Fruit fly (Drosophila melanogaster) whole organism, embryonic: ENCODE results near the gene CG6766.

ENCODE experiments used
- Atf3 ChIP-seq: fragments of 200-800 bp; sonication (Bioruptor generic); optimal IDR thresholded peaks from 3 replicates; lab custom pipeline; 2016; ENCODE audit warnings: missing biosample characterization, missing genetic modification characterization
- Awh ChIP-seq: fragments of 200-800 bp; sonication (Bioruptor generic); IDR thresholded peaks from 2 replicates; pipeline ENCODE4, ENCODE4 v1.3.6; 2022; ENCODE audit warnings: missing biosample characterization, missing genetic modification characterization
- BEAF-32 ChIP-seq: fragments of 200-800 bp; sonication (Bioruptor generic); optimal IDR thresholded peaks from 3 replicates; lab custom pipeline; 2017; ENCODE audit warnings: missing biosample characterization, missing genetic modification characterization, mild to moderate bottlenecking, moderate library complexity, missing genetic modification reagents
- CG10366 ChIP-seq: fragments of 200-800 bp; sonication (Bioruptor generic); IDR thresholded peaks from 2 replicates; pipeline ENCODE4 v1.3.6; 2022; ENCODE audit warnings: missing biosample characterization, missing genetic modification characterization
- CG10565 ChIP-seq: fragments of 200-800 bp; sonication (Bioruptor generic); optimal IDR thresholded peaks from 3 replicates; lab custom pipeline; 2016; ENCODE audit warnings: missing biosample characterization, mild to moderate bottlenecking, missing genetic modification characterization
- CG11696 ChIP-seq: fragments of 200-800 bp; sonication (Bioruptor generic); IDR thresholded peaks from 2 replicates; pipeline ENCODE4 v1.3.6; 2022; ENCODE audit warnings: missing biosample characterization, missing genetic modification characterization
- CG13123 ChIP-seq: fragments of 200-800 bp; sonication (Bioruptor generic); optimal IDR thresholded peaks from 2 replicates; lab custom pipeline; 2016; ENCODE audit warnings: missing biosample characterization, missing genetic modification characterization
- CG13424 ChIP-seq: fragments of 200-800 bp; sonication (Bioruptor generic); optimal IDR thresholded peaks from 2 replicates; lab custom pipeline; 2019; ENCODE audit warnings: missing biosample characterization, mild to moderate bottlenecking, missing genetic modification characterization, moderate library complexity
- CG14050 ChIP-seq: fragments of 200-800 bp; sonication (Bioruptor generic); IDR thresholded peaks from 3 replicates; pipeline ENCODE4 v1.3.6; 2022; ENCODE audit warnings: missing biosample characterization, missing genetic modification characterization
- CG15601 ChIP-seq: fragments of 200-800 bp; sonication (Bioruptor generic); optimal IDR thresholded peaks from 3 replicates; lab custom pipeline; 2019; ENCODE audit warnings: missing biosample characterization, mild to moderate bottlenecking, missing genetic modification characterization, moderate library complexity
- CG17186 ChIP-seq: fragments of 200-800 bp; sonication (Bioruptor generic); optimal IDR thresholded peaks from 3 replicates; lab custom pipeline; 2017; ENCODE audit warnings: missing biosample characterization, missing genetic modification reagents, missing genetic modification characterization
- CG18599 ChIP-seq: fragments of 200-800 bp; sonication (Bioruptor generic); optimal IDR thresholded peaks from 3 replicates; lab custom pipeline; 2017; ENCODE audit warnings: missing biosample characterization, missing genetic modification characterization, mild to moderate bottlenecking, moderate library complexity, missing genetic modification reagents
- CG2129 ChIP-seq: fragments of 200-800 bp; sonication (Bioruptor generic); IDR thresholded peaks from 2 replicates; pipeline ENCODE4 v1.3.6; 2022; ENCODE audit warnings: missing biosample characterization, missing genetic modification characterization; ENCODE audit not compliant: partially characterized antibody
- CG2199 ChIP-seq: fragments of 200-800 bp; sonication (Bioruptor generic); IDR thresholded peaks from 3 replicates; pipeline ENCODE4 v1.3.6; 2022; ENCODE audit warnings: missing biosample characterization, missing genetic modification characterization
- CG2202 ChIP-seq: fragments of 200-800 bp; sonication (Bioruptor generic); optimal IDR thresholded peaks from 2 replicates; lab custom pipeline; 2018; ENCODE audit warnings: missing biosample characterization, mild to moderate bottlenecking, missing genetic modification characterization
- CG2889 ChIP-seq: fragments of 200-800 bp; sonication (Bioruptor generic); IDR thresholded peaks from 3 replicates; pipeline ENCODE4 v1.3.6; 2022; ENCODE audit warnings: missing biosample characterization, missing genetic modification characterization
- CG30431 ChIP-seq: fragments of 200-800 bp; sonication (Bioruptor generic); optimal IDR thresholded peaks from 2 replicates; lab custom pipeline; 2017; ENCODE audit warnings: missing biosample characterization, missing genetic modification characterization
- CG3163 ChIP-seq: fragments of 200-800 bp; sonication (Bioruptor generic); optimal IDR thresholded peaks from 3 replicates; lab custom pipeline; 2016; ENCODE audit warnings: missing biosample characterization, missing genetic modification characterization
- CG32772 ChIP-seq: fragments of 200-800 bp; sonication (Bioruptor generic); IDR thresholded peaks from 2 replicates; pipeline ENCODE4 v1.3.6; 2022; ENCODE audit warnings: missing biosample characterization, missing genetic modification characterization
- CG4360 ChIP-seq: fragments of 200-800 bp; sonication (Bioruptor generic); IDR thresholded peaks from 2 replicates; pipeline ENCODE4 v1.3.6; 2022; ENCODE audit warnings: missing biosample characterization, missing genetic modification characterization
- CG4424 ChIP-seq: fragments of 200-800 bp; sonication (Bioruptor generic); optimal IDR thresholded peaks from 3 replicates; lab custom pipeline; 2016; ENCODE audit warnings: missing biosample characterization, missing genetic modification characterization
- CG8290 ChIP-seq, 3 experiments: fragments of 200-800 bp; sonication (Bioruptor generic); optimal IDR thresholded peaks; 2 replicates each; lab custom pipeline; 2016 to 2019; ENCODE audit warnings: missing biosample characterization in 3 of 3, missing genetic modification characterization in 3 of 3, mild to moderate bottlenecking in 2 of 3, moderate library complexity in 1 of 3
- Dek ChIP-seq: fragments of 200-800 bp; sonication (Bioruptor generic); optimal IDR thresholded peaks from 3 replicates; lab custom pipeline; 2019; ENCODE audit warnings: missing biosample characterization, mild to moderate bottlenecking, missing genetic modification characterization, moderate library complexity
- Dfd ChIP-seq, 2 experiments: fragments of >200 bp; optimal IDR thresholded peaks; 2 replicates each; lab custom pipeline; 2017; ENCODE audit warnings: missing biosample characterization in 2 of 2, missing genetic modification characterization in 2 of 2
- Dp ChIP-seq: fragments of 200-800 bp; sonication (Bioruptor generic); optimal IDR thresholded peaks from 2 replicates; lab custom pipeline; 2018; ENCODE audit warnings: missing biosample characterization, mild to moderate bottlenecking, missing genetic modification characterization, moderate library complexity
- Fer2 ChIP-seq: fragments of 200-800 bp; sonication (Bioruptor generic); optimal IDR thresholded peaks from 2 replicates; lab custom pipeline; 2018; ENCODE audit warnings: missing biosample characterization, mild to moderate bottlenecking, missing genetic modification characterization, moderate library complexity
- Hmx ChIP-seq: fragments of 200-800 bp; sonication (Bioruptor generic); optimal IDR thresholded peaks from 2 replicates; lab custom pipeline; 2016; ENCODE audit warnings: missing biosample characterization, missing genetic modification characterization
- Jarid2 ChIP-seq: fragments of 200-800 bp; sonication (Bioruptor generic); optimal IDR thresholded peaks from 3 replicates; lab custom pipeline; 2017; ENCODE audit warnings: mild to moderate bottlenecking, missing biosample characterization, missing genetic modification reagents, missing genetic modification characterization
- Lpt ChIP-seq: fragments of >200 bp; optimal IDR thresholded peaks from 2 replicates; lab custom pipeline; 2018; ENCODE audit warnings: missing biosample characterization, missing genetic modification characterization
- Myb ChIP-seq: fragments of 200-800 bp; sonication (Bioruptor generic); optimal IDR thresholded peaks from 2 replicates; lab custom pipeline; 2016; ENCODE audit warnings: missing biosample characterization, missing genetic modification characterization
- Ravus ChIP-seq: fragments of 200-800 bp; sonication (Bioruptor generic); IDR thresholded peaks from 2 replicates; pipeline ENCODE4 v1.3.6; 2022; ENCODE audit warnings: missing biosample characterization, missing genetic modification characterization
- Rx ChIP-seq: fragments of 200-800 bp; sonication (Bioruptor generic); IDR thresholded peaks from 2 replicates; pipeline ENCODE4 v1.3.6; 2022; ENCODE audit warnings: missing biosample characterization, missing genetic modification characterization
- Sry-δ ChIP-seq: fragments of 200-800 bp; sonication (Bioruptor generic); optimal IDR thresholded peaks from 2 replicates; lab custom pipeline; 2016; ENCODE audit warnings: missing biosample characterization, missing genetic modification characterization
- ara ChIP-seq: fragments of 200-800 bp; sonication (Bioruptor generic); IDR thresholded peaks from 2 replicates; pipeline ENCODE4 v1.3.6; 2022; ENCODE audit warnings: missing biosample characterization, missing genetic modification characterization
- dimm ChIP-seq: fragments of 200-800 bp; sonication (Bioruptor generic); IDR thresholded peaks from 2 replicates; pipeline ENCODE4 v1.3.6; 2022; ENCODE audit warnings: missing biosample characterization, missing genetic modification characterization
- dmrt99B ChIP-seq: fragments of 200-800 bp; sonication (Bioruptor generic); optimal IDR thresholded peaks from 2 replicates; lab custom pipeline; 2018; ENCODE audit warnings: missing biosample characterization, mild to moderate bottlenecking, missing genetic modification characterization, moderate library complexity
- ems ChIP-seq: fragments of 200-800 bp; sonication (Bioruptor generic); optimal IDR thresholded peaks from 3 replicates; lab custom pipeline; 2016; ENCODE audit warnings: missing biosample characterization, missing genetic modification characterization
- ftz-f1 ChIP-seq: fragments of 200-800 bp; sonication (Bioruptor generic); optimal IDR thresholded peaks from 2 replicates; lab custom pipeline; 2016; ENCODE audit warnings: missing biosample characterization, missing genetic modification characterization
- gro ChIP-seq: fragments of 200-800 bp; sonication (Bioruptor generic); optimal IDR thresholded peaks from 2 replicates; lab custom pipeline; 2016; ENCODE audit warnings: missing biosample characterization, missing genetic modification characterization
- her ChIP-seq: fragments of 200-800 bp; sonication (Bioruptor generic); optimal IDR thresholded peaks from 2 replicates; lab custom pipeline; 2016; ENCODE audit warnings: missing biosample characterization, missing genetic modification characterization
- jing ChIP-seq: fragments of 200-800 bp; sonication (Bioruptor generic); optimal IDR thresholded peaks from 2 replicates; lab custom pipeline; 2018; ENCODE audit warnings: missing biosample characterization, mild to moderate bottlenecking, missing genetic modification characterization
- lilli ChIP-seq: fragments of 200-800 bp; sonication (Bioruptor generic); optimal IDR thresholded peaks from 3 replicates; lab custom pipeline; 2016; ENCODE audit warnings: missing biosample characterization, missing genetic modification characterization
- phol ChIP-seq: fragments of 200-800 bp; sonication (Bioruptor generic); optimal IDR thresholded peaks from 3 replicates; lab custom pipeline; 2018; ENCODE audit warnings: missing biosample characterization, mild to moderate bottlenecking, missing genetic modification characterization, moderate library complexity
- ranshi ChIP-seq: fragments of 200-800 bp; sonication (Bioruptor generic); IDR thresholded peaks from 2 replicates; pipeline ENCODE4 v1.3.6; 2022; ENCODE audit warnings: missing biosample characterization, missing genetic modification characterization
- ssp ChIP-seq: fragments of 200-800 bp; sonication (Bioruptor generic); IDR thresholded peaks from 2 replicates; pipeline ENCODE4 v1.3.6; 2022; ENCODE audit warnings: missing biosample characterization, missing genetic modification characterization
- stwl ChIP-seq: fragments of 200-800 bp; sonication (Bioruptor generic); optimal IDR thresholded peaks from 3 replicates; lab custom pipeline; 2018; ENCODE audit warnings: missing biosample characterization, mild to moderate bottlenecking, missing genetic modification characterization, moderate library complexity
- toy ChIP-seq: fragments of 200-800 bp; sonication (Bioruptor generic); IDR thresholded peaks from 2 replicates; pipeline ENCODE4 v1.3.6; 2022; ENCODE audit warnings: missing biosample characterization, missing genetic modification characterization
- trem ChIP-seq: fragments of 200-800 bp; optimal IDR thresholded peaks from 3 replicates; lab custom pipeline; 2019; ENCODE audit warnings: missing biosample characterization, mild to moderate bottlenecking, missing genetic modification characterization, moderate library complexity
- z ChIP-seq: fragments of 200-800 bp; sonication (Bioruptor generic); IDR thresholded peaks from 3 replicates; pipeline ENCODE4 v1.3.6; 2022; ENCODE audit warnings: missing biosample characterization, missing genetic modification characterization
- zen ChIP-seq: fragments of 200-800 bp; sonication (Bioruptor generic); optimal IDR thresholded peaks from 3 replicates; lab custom pipeline; 2018; ENCODE audit warnings: missing biosample characterization, mild to moderate bottlenecking, missing genetic modification characterization, moderate library complexity

CG6766 gene

dm6 chr2L:12044613-12045350 lies 4.3 kb upstream of the CG6766 start, which contains the start of gene CG6785 (continued):
- TF ChIP-seq jing (peak; percentile 27), CG2199 (GFP tag; lab: Robert Waterston, UW) (no peak), ara (no peak), CG10366 (GFP tag; lab: Robert Waterston, UW) (0 out of 2 replicates have a peak, but pooled peaks have one; percentile 14), BEAF-32 (peak; percentile 25), Dp (GFP tag; lab: Kevin White, UChicago) (peak; percentile 18), toy (GFP tag; lab: Robert Waterston, UW) (no peak), Awh (peak; percentile 80), CG30431 (GFP tag; lab: Kevin White, UChicago) (peak; percentile 19), Atf3 (peak; percentile 76), phol (peak; percentile 62), trem (tag; lab: Kevin White, UChicago) (peak; percentile 37), CG4424 (GFP tag; lab: Kevin White, UChicago) (peak; percentile 67), Ravus (GFP tag; lab: Robert Waterston, UW) (no peak), CG10565 (GFP tag; lab: Kevin White, UChicago) (no peak), zen (peak; percentile 9), CG2129 (GFP tag; lab: Robert Waterston, UW) (no peak), CG3163 (GFP tag; lab: Kevin White, UChicago) (peak; percentile 72), Hmx (no peak), Fer2 (tag; lab: Kevin White, UChicago) (peak; percentile 53), Dek (tag; lab: Kevin White, UChicago) (peak; percentile 72), ssp (GFP tag; lab: Robert Waterston, UW) (no peak), z (no peak), CG32772 (GFP tag; lab: Robert Waterston, UW) (no peak), CG15601 (peak; percentile 92), Dfd (GFP tag; optimal IDR thresholded peaks at IDR 0.05; lab: Kevin White, UChicago) (no peak), dimm (GFP tag; lab: Robert Waterston, UW) (no peak), CG4360 (no peak), CG14050 (GFP tag; lab: Robert Waterston, UW) (peak; percentile 69), Rx (no peak), CG18599 (GFP tag; lab: Kevin White, UChicago) (peak; percentile 90), CG17186 (GFP tag; lab: Kevin White, UChicago) (peak; percentile 66), ranshi (GFP tag; lab: Robert Waterston, UW) (peak; percentile 67; the same call in 1 of the 2 replicates), Sry-δ (peak; percentile 33), CG8290 (GFP tag; optimal IDR thresholded peaks at IDR 0.05; lab: Kevin White, UChicago) (peak; percentile 74), CG8290 (tag; optimal IDR thresholded peaks at IDR 0.05; lab: Kevin White, UChicago) (peak; percentile 84 to 93), ftz-f1 (GFP tag; lab: Kevin White, UChicago) (no peak), Jarid2 (GFP tag; lab: Kevin White, UChicago) (peak; percentile 51), her (GFP tag; lab: Kevin White, UChicago) (peak; percentile 91), CG2202 (tag; lab: Kevin White, UChicago) (peak; percentile 92), ems (GFP tag; lab: Kevin White, UChicago) (peak; percentile 73), stwl (tag; lab: Kevin White, UChicago) (no peak), CG13424 (peak; percentile 73), CG13123 (GFP tag; lab: Kevin White, UChicago) (peak; percentile 84), lilli (GFP tag; lab: Kevin White, UChicago) (peak; percentile 56), CG11696 (no peak), dmrt99B (peak; percentile 81), Lpt (GFP tag; lab: Kevin White, UChicago) (no peak), gro (GFP tag; lab: Kevin White, UChicago) (peak; percentile 85), CG2889 (GFP tag; lab: Robert Waterston, UW) (no peak), Myb (GFP tag; lab: Kevin White, UChicago) (peak; percentile 60)
